Fruit fly (Drosophila melanogaster) whole organism, embryonic: ENCODE results near the gene Cyp312a1.

ENCODE experiments used
- CG10209 ChIP-seq: fragments of 200-800 bp; sonication (Bioruptor generic); optimal IDR thresholded peaks from 3 replicates; lab custom pipeline; 2017; ENCODE audit warnings: missing biosample characterization, mild to moderate bottlenecking, missing genetic modification characterization, missing genetic modification reagents
- CG10959 ChIP-seq: fragments of 200-800 bp; sonication (Bioruptor generic); IDR thresholded peaks from 2 replicates; pipeline ENCODE4 v1.3.6; 2022; ENCODE audit warnings: missing biosample characterization, missing genetic modification characterization
- CG10979 ChIP-seq: fragments of 200-800 bp; sonication (Bioruptor generic); optimal IDR thresholded peaks from 2 replicates; lab custom pipeline; 2018; ENCODE audit warnings: missing biosample characterization, mild to moderate bottlenecking, missing genetic modification characterization, moderate library complexity
- CG11696 ChIP-seq: fragments of 200-800 bp; sonication (Bioruptor generic); IDR thresholded peaks from 2 replicates; pipeline ENCODE4 v1.3.6; 2022; ENCODE audit warnings: missing biosample characterization, missing genetic modification characterization
- CG12744 ChIP-seq: fragments of 200-800 bp; sonication (Bioruptor generic); optimal IDR thresholded peaks from 2 replicates; lab custom pipeline; 2016; ENCODE audit warnings: missing biosample characterization, missing genetic modification characterization
- CG12769 ChIP-seq: fragments of 200-800 bp; sonication (Bioruptor generic); optimal IDR thresholded peaks from 2 replicates; lab custom pipeline; 2019; ENCODE audit warnings: missing biosample characterization, mild to moderate bottlenecking, missing genetic modification characterization, moderate library complexity
- CG13296 ChIP-seq: fragments of 200-800 bp; sonication (Bioruptor generic); optimal IDR thresholded peaks from 3 replicates; lab custom pipeline; 2018; ENCODE audit warnings: missing biosample characterization, mild to moderate bottlenecking, missing genetic modification characterization
- CG13624 ChIP-seq: fragments of 200-800 bp; sonication (Bioruptor generic); optimal IDR thresholded peaks from 2 replicates; lab custom pipeline; 2016; ENCODE audit warnings: missing biosample characterization, missing genetic modification characterization
- CG14667 ChIP-seq: fragments of 200-800 bp; sonication (Bioruptor generic); IDR thresholded peaks from 2 replicates; pipeline ENCODE4 v1.3.6; 2022; ENCODE audit warnings: missing biosample characterization, missing genetic modification characterization
- CG15073 ChIP-seq: fragments of 200-800 bp; sonication (Bioruptor generic); optimal IDR thresholded peaks from 2 replicates; lab custom pipeline; 2016; ENCODE audit warnings: missing biosample characterization, missing genetic modification characterization
- CG1602 ChIP-seq: fragments of 200-800 bp; sonication (Bioruptor generic); optimal IDR thresholded peaks from 3 replicates; lab custom pipeline; 2016; ENCODE audit warnings: missing biosample characterization, missing genetic modification characterization
- CG17568 ChIP-seq: fragments of 200-800 bp; sonication (Bioruptor generic); optimal IDR thresholded peaks from 2 replicates; lab custom pipeline; 2018; ENCODE audit warnings: missing biosample characterization, mild to moderate bottlenecking, missing genetic modification characterization, moderate library complexity
- CG17829 ChIP-seq: fragments of 200-800 bp; optimal IDR thresholded peaks from 2 replicates; lab custom pipeline; 2019; ENCODE audit warnings: missing biosample characterization, mild to moderate bottlenecking, missing genetic modification characterization, moderate library complexity
- CG2199 ChIP-seq: fragments of 200-800 bp; sonication (Bioruptor generic); IDR thresholded peaks from 3 replicates; pipeline ENCODE4 v1.3.6; 2022; ENCODE audit warnings: missing biosample characterization, missing genetic modification characterization
- CG2712 ChIP-seq: fragments of 200-800 bp; optimal IDR thresholded peaks from 3 replicates; lab custom pipeline; 2019; ENCODE audit warnings: missing biosample characterization, mild to moderate bottlenecking, missing genetic modification characterization, moderate library complexity
- CG32532 ChIP-seq: fragments of 200-800 bp; sonication (Bioruptor generic); IDR thresholded peaks from 2 replicates; pipeline ENCODE4 v1.3.6; 2022; ENCODE audit warnings: missing biosample characterization, missing genetic modification characterization
- CG4617 ChIP-seq: fragments of 200-800 bp; sonication (Bioruptor generic); optimal IDR thresholded peaks from 3 replicates; lab custom pipeline; 2016; ENCODE audit warnings: missing biosample characterization, missing genetic modification characterization, borderline replicate concordance
- CG7963 ChIP-seq: fragments of 200-800 bp; sonication (Bioruptor generic); IDR thresholded peaks from 3 replicates; pipeline ENCODE4 v1.3.6; 2022; ENCODE audit warnings: missing biosample characterization, missing genetic modification characterization; ENCODE audit not compliant: partially characterized antibody
- CG9876 ChIP-seq: fragments of 200-800 bp; sonication (Bioruptor generic); optimal IDR thresholded peaks from 2 replicates; lab custom pipeline; 2016; ENCODE audit warnings: missing biosample characterization, missing genetic modification characterization
- CG9932 ChIP-seq: fragments of 200-800 bp; sonication (Bioruptor generic); IDR thresholded peaks from 2 replicates; pipeline ENCODE4 v1.3.6; 2022; ENCODE audit warnings: missing biosample characterization, missing genetic modification characterization
- Dll ChIP-seq: fragments of 200-800 bp; sonication (Bioruptor generic); IDR thresholded peaks from 4 replicates; pipeline ENCODE4 v1.3.6; 2022; ENCODE audit warnings: missing biosample characterization, missing genetic modification characterization; ENCODE audit not compliant: partially characterized antibody
- Doc2 ChIP-seq: fragments of 200-800 bp; sonication (Bioruptor generic); IDR thresholded peaks from 2 replicates; pipeline ENCODE4 v1.3.6; 2022; ENCODE audit warnings: missing biosample characterization, missing genetic modification characterization
- Doc3 ChIP-seq: fragments of 200-800 bp; sonication (Bioruptor generic); IDR thresholded peaks from 3 replicates; pipeline ENCODE4 v1.3.6; 2022; ENCODE audit warnings: missing biosample characterization, missing genetic modification characterization; ENCODE audit not compliant: partially characterized antibody
- E2f2 ChIP-seq: fragments of 200-800 bp; sonication (Bioruptor generic); IDR thresholded peaks from 2 replicates; pipeline ENCODE4 v1.3.6; 2022; ENCODE audit warnings: missing biosample characterization, missing genetic modification characterization
- Hr39 ChIP-seq: fragments of >200 bp; optimal IDR thresholded peaks from 2 replicates; lab custom pipeline; 2017
- Hr51 ChIP-seq, 2 experiments: fragments of 200-800 bp; sonication (Bioruptor generic); optimal IDR thresholded peaks; 2 replicates in 1 of 2; 3 replicates in 1 of 2; lab custom pipeline; 2016 to 2018; ENCODE audit warnings: missing biosample characterization in 2 of 2, missing genetic modification characterization in 2 of 2, mild to moderate bottlenecking in 1 of 2, moderate library complexity in 1 of 2
- NFAT ChIP-seq: fragments of 200-800 bp; sonication (Bioruptor generic); IDR thresholded peaks from 2 replicates; pipeline ENCODE4 v1.3.6; 2022; ENCODE audit warnings: missing biosample characterization, missing genetic modification characterization
- Pdp1 ChIP-seq, 2 experiments: fragments of 200-800 bp; sonication (Bioruptor generic); optimal IDR thresholded peaks; 3 replicates each; lab custom pipeline; 2016; ENCODE audit warnings: missing biosample characterization in 2 of 2, missing genetic modification characterization in 2 of 2, mild to moderate bottlenecking in 1 of 2, moderate library complexity in 1 of 2
- Stat92E ChIP-seq, 3 experiments: fragments of >200 bp in 2 of 3; fragments of 200-800 bp in 1 of 3; sonication (Bioruptor generic) in 1 of 3; optimal IDR thresholded peaks; 2 replicates each; lab custom pipeline; 2017 to 2019; ENCODE audit warnings: missing biosample characterization in 3 of 3, missing genetic modification characterization in 3 of 3, mild to moderate bottlenecking in 1 of 3, moderate library complexity in 1 of 3
- bcd ChIP-seq: fragments of 200-800 bp; sonication (Bioruptor generic); optimal IDR thresholded peaks from 2 replicates; lab custom pipeline; 2017; ENCODE audit warnings: missing biosample characterization, mild to moderate bottlenecking, missing genetic modification characterization
- chinmo ChIP-seq: fragments of 200-800 bp; sonication (Bioruptor generic); IDR thresholded peaks from 4 replicates; pipeline ENCODE4 v1.3.6; 2022; ENCODE audit warnings: missing biosample characterization, missing genetic modification characterization; ENCODE audit not compliant: partially characterized antibody
- croc ChIP-seq: fragments of 200-800 bp; sonication (Bioruptor generic); conservative IDR thresholded peaks from 3 replicates; pipeline ENCODE4 v1.3.6; 2022; ENCODE audit warnings: missing biosample characterization, missing genetic modification characterization
- eve ChIP-seq, 2 experiments: fragments of >200 bp; optimal IDR thresholded peaks; 2 replicates each; lab custom pipeline; 2017; ENCODE audit warnings: missing biosample characterization in 2 of 2, missing genetic modification characterization in 2 of 2
- ewg ChIP-seq: fragments of 200-800 bp; sonication (Bioruptor generic); optimal IDR thresholded peaks from 3 replicates; lab custom pipeline; 2017; ENCODE audit warnings: mild to moderate bottlenecking, missing biosample characterization, missing genetic modification reagents, missing genetic modification characterization
- fu2 ChIP-seq: fragments of 200-800 bp; sonication (Bioruptor generic); optimal IDR thresholded peaks from 2 replicates; lab custom pipeline; 2016; ENCODE audit warnings: missing biosample characterization, missing genetic modification characterization
- lbe ChIP-seq: fragments of 200-800 bp; sonication (Bioruptor generic); optimal IDR thresholded peaks from 2 replicates; lab custom pipeline; 2016; ENCODE audit warnings: missing biosample characterization, mild to moderate bottlenecking, missing genetic modification characterization
- org-1 ChIP-seq: fragments of 200-800 bp; sonication (Bioruptor generic); optimal IDR thresholded peaks from 2 replicates; lab custom pipeline; 2017; ENCODE audit warnings: missing biosample characterization, missing genetic modification characterization
- phol ChIP-seq: fragments of 200-800 bp; sonication (Bioruptor generic); optimal IDR thresholded peaks from 3 replicates; lab custom pipeline; 2018; ENCODE audit warnings: missing biosample characterization, mild to moderate bottlenecking, missing genetic modification characterization, moderate library complexity
- prd ChIP-seq, 3 experiments: fragments of >200 bp in 2 of 3; fragments of 200-800 bp in 1 of 3; sonication (Bioruptor generic) in 1 of 3; optimal IDR thresholded peaks in 2 of 3; IDR thresholded peaks in 1 of 3; 2 replicates in 2 of 3; 3 replicates in 1 of 3; pipeline versions ENCODE4 v1.3.6 to Lab custom; 2017 to 2022; ENCODE audit warnings: missing biosample characterization in 1 of 3, missing genetic modification characterization in 1 of 3
- pros ChIP-seq: fragments of 200-800 bp; sonication (Bioruptor generic); optimal IDR thresholded peaks from 3 replicates; lab custom pipeline; 2019; ENCODE audit warnings: missing biosample characterization, mild to moderate bottlenecking, missing genetic modification characterization, moderate library complexity
- pum ChIP-seq: fragments of 200-800 bp; sonication (Bioruptor generic); optimal IDR thresholded peaks from 2 replicates; lab custom pipeline; 2016; ENCODE audit warnings: missing biosample characterization, missing genetic modification characterization
- row ChIP-seq: fragments of 200-800 bp; sonication (Bioruptor generic); IDR thresholded peaks from 3 replicates; pipeline ENCODE4 v1.3.6; 2022; ENCODE audit warnings: missing biosample characterization, missing genetic modification characterization
- salm ChIP-seq: fragments of 200-800 bp; sonication (Bioruptor generic); optimal IDR thresholded peaks from 2 replicates; lab custom pipeline; 2018; ENCODE audit warnings: missing biosample characterization, mild to moderate bottlenecking, missing genetic modification characterization
- sd ChIP-seq: fragments of 200-800 bp; sonication (Bioruptor generic); optimal IDR thresholded peaks from 3 replicates; lab custom pipeline; 2018; ENCODE audit warnings: missing biosample characterization, mild to moderate bottlenecking, missing genetic modification characterization, moderate library complexity
- stc ChIP-seq: fragments of 200-800 bp; sonication (Bioruptor generic); IDR thresholded peaks from 2 replicates; pipeline ENCODE4 v1.3.6; 2022; ENCODE audit warnings: missing biosample characterization, missing genetic modification characterization
- toy ChIP-seq: fragments of 200-800 bp; sonication (Bioruptor generic); IDR thresholded peaks from 2 replicates; pipeline ENCODE4 v1.3.6; 2022; ENCODE audit warnings: missing biosample characterization, missing genetic modification characterization
- ttk ChIP-seq: fragments of 200-800 bp; sonication (Bioruptor generic); IDR thresholded peaks from 2 replicates; pipeline ENCODE4 v2.1.2; 2022; ENCODE audit warnings: missing biosample characterization, missing genetic modification characterization
- unpg ChIP-seq: fragments of 200-800 bp; sonication (Bioruptor generic); optimal IDR thresholded peaks from 3 replicates; lab custom pipeline; 2018; ENCODE audit warnings: missing biosample characterization, mild to moderate bottlenecking, missing genetic modification characterization, moderate library complexity
- zfh1 ChIP-seq: fragments of 200-800 bp; sonication (Bioruptor generic); IDR thresholded peaks from 3 replicates; pipeline ENCODE4 v1.3.6; 2022; ENCODE audit warnings: missing biosample characterization, missing genetic modification characterization

Cyp312a1 gene

DNA sequence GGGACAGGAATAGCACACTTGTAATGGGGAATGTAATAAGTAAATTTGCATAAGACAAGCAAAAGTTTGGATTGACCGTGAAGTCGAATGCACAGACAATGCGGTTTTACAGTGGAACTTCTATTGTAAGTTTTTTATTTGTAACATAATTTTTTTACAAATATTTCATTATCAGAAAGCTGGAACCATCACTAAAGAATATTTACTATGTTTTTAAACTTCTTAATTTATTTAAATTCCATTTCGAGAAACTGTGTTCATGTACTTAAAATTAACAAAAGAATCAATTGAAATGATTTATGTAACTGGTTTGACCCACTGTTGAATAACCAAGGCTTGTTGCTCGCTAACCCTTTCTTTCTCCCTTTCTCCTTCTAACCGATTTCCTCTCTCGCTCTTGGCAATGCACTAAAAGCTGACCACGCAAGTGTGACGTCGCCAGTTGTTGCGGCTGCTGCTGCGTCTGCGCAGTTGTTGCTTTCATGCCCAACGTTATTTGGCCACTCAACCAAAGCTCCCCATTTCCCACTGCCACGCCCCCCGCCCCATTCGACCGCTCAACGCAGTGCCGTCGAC lies 31.0 kb downstream of the Cyp312a1 start (continued):
- TF ChIP-seq Pdp1 (GFP tag; optimal IDR thresholded peaks at IDR 0.05; lab: Kevin White, UChicago) = peak in 1 of 2 experiments; percentile 68
- TF ChIP-seq toy (GFP tag; lab: Robert Waterston, UW) = no peak
- peak; percentile 1 for TF ChIP-seq CG2712 (tag; lab: Kevin White, UChicago)
- TF ChIP-seq ewg (GFP tag; lab: Kevin White, UChicago) = peak; percentile 15
- TF ChIP-seq E2f2 (GFP tag; lab: Robert Waterston, UW) = no peak
- TF ChIP-seq phol = peak; percentile 25
- TF ChIP-seq CG13624 (GFP tag; lab: Kevin White, UChicago) = no peak
- TF ChIP-seq CG17829 (tag; lab: Kevin White, UChicago) = no peak
- no peak for TF ChIP-seq CG7963 (GFP tag; lab: Robert Waterston, UW)
- TF ChIP-seq CG2199 (GFP tag; lab: Robert Waterston, UW) = 0 out of 3 replicates have a peak, but pooled peaks have one; percentile 29
- TF ChIP-seq CG32532 (GFP tag; lab: Robert Waterston, UW) = no peak
- no peak for TF ChIP-seq CG4617 (GFP tag; lab: Kevin White, UChicago)
- TF ChIP-seq Dll (GFP tag; lab: Robert Waterston, UW) = no peak
- no peak for TF ChIP-seq fu2 (GFP tag; lab: Kevin White, UChicago)
- no peak for TF ChIP-seq prd (optimal IDR thresholded peaks at IDR 0.05; lab: Kevin White, UChicago)
- 0 out of 3 replicates have a peak, but pooled peaks have one; percentile 35 for TF ChIP-seq prd (GFP tag; IDR thresholded peaks at IDR 0.05; lab: Robert Waterston, UW)
- 0 out of 4 replicates have a peak, but pooled peaks have one; percentile 27 for TF ChIP-seq chinmo (GFP tag; lab: Robert Waterston, UW)
- no peak for TF ChIP-seq croc (GFP tag; lab: Robert Waterston, UW)
- 0 out of 2 replicates have a peak, but pooled peaks have one; percentile 4 for TF ChIP-seq ttk
- no peak for TF ChIP-seq Doc2 (GFP tag; lab: Robert Waterston, UW)
- TF ChIP-seq CG12744 (GFP tag; lab: Kevin White, UChicago) = no peak
- no peak for TF ChIP-seq CG10959
- no peak for TF ChIP-seq CG14667 (GFP tag; lab: Robert Waterston, UW)
- TF ChIP-seq CG13296 (GFP tag; lab: Kevin White, UChicago) = no peak
- TF ChIP-seq pum (GFP tag; lab: Kevin White, UChicago) = no peak
- TF ChIP-seq Stat92E (GFP tag; optimal IDR thresholded peaks at IDR 0.05; lab: Kevin White, UChicago) = no peak
- TF ChIP-seq Doc3 (GFP tag; lab: Robert Waterston, UW) = no peak
- TF ChIP-seq CG10979 = peak; percentile 7
- no peak for TF ChIP-seq sd (tag; lab: Kevin White, UChicago)
- TF ChIP-seq CG12769 (tag; lab: Kevin White, UChicago) = peak; percentile 25
- TF ChIP-seq CG1602 (GFP tag; lab: Kevin White, UChicago) = no peak
- peak in 1 of 2 experiments; percentile 70 for TF ChIP-seq eve (GFP tag; optimal IDR thresholded peaks at IDR 0.05; lab: Kevin White, UChicago)
- no peak for TF ChIP-seq bcd
- TF ChIP-seq pros (GFP tag; lab: Kevin White, UChicago) = peak; percentile 13
- TF ChIP-seq stc (GFP tag; lab: Robert Waterston, UW) = 0 out of 2 replicates have a peak, but pooled peaks have one; percentile 26
- no peak for TF ChIP-seq CG10209 (GFP tag; lab: Kevin White, UChicago)
- TF ChIP-seq org-1 (GFP tag; lab: Kevin White, UChicago) = no peak
- no peak for TF ChIP-seq CG15073 (GFP tag; lab: Kevin White, UChicago)
- TF ChIP-seq lbe = no peak
- peak in 1 of 2 experiments; percentile 34 for TF ChIP-seq Hr51 (GFP tag; optimal IDR thresholded peaks at IDR 0.05; lab: Kevin White, UChicago)
- no peak for TF ChIP-seq CG9932
- no peak for TF ChIP-seq salm (tag; lab: Kevin White, UChicago)
- TF ChIP-seq CG17568 = no peak
- TF ChIP-seq row (GFP tag; lab: Robert Waterston, UW) = 0 out of 3 replicates have a peak, but pooled peaks have one; percentile 10
- TF ChIP-seq zfh1 = 0 out of 3 replicates have a peak, but pooled peaks have one; percentile 5
- peak; percentile 29 for TF ChIP-seq unpg (GFP tag; lab: Kevin White, UChicago)
- TF ChIP-seq CG9876 (GFP tag; lab: Kevin White, UChicago) = no peak
- no peak for TF ChIP-seq NFAT (GFP tag; lab: Robert Waterston, UW)
- 0 out of 2 replicates have a peak, but pooled peaks have one; percentile 12 for TF ChIP-seq CG11696
- no peak for TF ChIP-seq Hr39 (lab: Kevin White, UChicago)
